Worm (Caenorhabditis elegans) whole organism, L1 larva: Measurements from ENCODE around the gene T22B7.7.

Source experiments
- C34B4.2 ChIP-seq: sonication (generic microtip); optimal IDR thresholded peaks from 2 replicates; lab custom pipeline; 2017; ENCODE audit warnings: mild to moderate bottlenecking, missing genetic modification characterization, missing compliant biosample characterization
- F16B12.6 ChIP-seq: fragments of 150-350 bp; optimal IDR thresholded peaks from 2 replicates; lab custom pipeline; 2014; ENCODE audit warnings: missing biosample characterization, missing genetic modification characterization
- Y116A8C.19 ChIP-seq: sonication (generic microtip); optimal IDR thresholded peaks from 2 replicates; lab custom pipeline; 2016; ENCODE audit warnings: missing compliant biosample characterization, missing genetic modification characterization, borderline replicate concordance
- alr-1 ChIP-seq: fragments of 200-800 bp; sonication (Bioruptor generic); optimal IDR thresholded peaks from 2 replicates; lab custom pipeline; 2018; ENCODE audit warnings: borderline replicate concordance, mild to moderate bottlenecking, missing genetic modification characterization, missing compliant biosample characterization
- aly-2 ChIP-seq: fragments of 150-350 bp; optimal IDR thresholded peaks from 2 replicates; lab custom pipeline; 2014; ENCODE audit warnings: missing biosample characterization, missing genetic modification characterization
- blmp-1 ChIP-seq: fragments of 150-350 bp; optimal IDR thresholded peaks from 2 replicates; lab custom pipeline; 2014; ENCODE audit warnings: missing biosample characterization, missing genetic modification characterization
- ceh-63 ChIP-seq: fragments of 200-800 bp; sonication (Bioruptor generic); optimal IDR thresholded peaks from 2 replicates; lab custom pipeline; 2018; ENCODE audit warnings: mild to moderate bottlenecking, missing genetic modification characterization, missing compliant biosample characterization
- ceh-8 ChIP-seq: fragments of 200-800 bp; sonication (Bioruptor generic); optimal IDR thresholded peaks from 2 replicates; lab custom pipeline; 2018; ENCODE audit warnings: mild to moderate bottlenecking, missing genetic modification characterization, moderate library complexity, missing compliant biosample characterization
- ceh-82 ChIP-seq, 3 experiments: fragments of 150-350 bp in 1 of 3; sonication (generic microtip) in 2 of 3; optimal IDR thresholded peaks; 2 replicates each; lab custom pipeline; 2014 to 2017; ENCODE audit warnings: missing biosample characterization in 3 of 3, missing genetic modification characterization in 3 of 3
- ceh-88 ChIP-seq: fragments of 200-800 bp; sonication (Bioruptor generic); IDR thresholded peaks from 2 replicates; pipeline ENCODE4 v1.3.6; 2022; ENCODE audit warnings: missing genetic modification characterization, missing compliant biosample characterization
- ceh-90 ChIP-seq: sonication (generic microtip); optimal IDR thresholded peaks from 2 replicates; lab custom pipeline; 2016; ENCODE audit warnings: missing genetic modification characterization, missing compliant biosample characterization
- dpl-1 ChIP-seq, 3 experiments: fragments of 150-350 bp in 2 of 3; sonication (generic microtip) in 1 of 3; optimal IDR thresholded peaks; 2 replicates each; lab custom pipeline; 2014 to 2017; ENCODE audit warnings: missing biosample characterization in 3 of 3, missing genetic modification characterization in 3 of 3, missing genetic modification reagents in 3 of 3
- dsc-1 ChIP-seq: sonication (generic microtip); optimal IDR thresholded peaks from 2 replicates; lab custom pipeline; 2016; ENCODE audit warnings: mild to moderate bottlenecking, missing genetic modification characterization, missing compliant biosample characterization
- efl-1 ChIP-seq, 4 experiments: fragments of 150-350 bp; optimal IDR thresholded peaks in 3 of 4; peaks in 1 of 4; 1 replicate in 1 of 4; 2 replicates in 3 of 4; lab custom pipeline; 2014; ENCODE audit warnings: missing biosample characterization in 2 of 4, missing genetic modification characterization in 2 of 4, missing genetic modification reagents in 2 of 4
- efl-3 ChIP-seq: fragments of 200-800 bp; sonication (Bioruptor generic); optimal IDR thresholded peaks from 2 replicates; lab custom pipeline; 2018; ENCODE audit warnings: mild to moderate bottlenecking, missing genetic modification characterization, missing compliant biosample characterization
- fkh-10 ChIP-seq: sonication (generic microtip); optimal IDR thresholded peaks from 2 replicates; lab custom pipeline; 2017; ENCODE audit warnings: missing biosample characterization, missing genetic modification reagents, missing genetic modification characterization
- fkh-4 ChIP-seq: sonication (generic microtip); optimal IDR thresholded peaks from 2 replicates; lab custom pipeline; 2016; ENCODE audit warnings: missing compliant biosample characterization, missing genetic modification characterization, borderline replicate concordance
- fos-1 ChIP-seq: fragments of 150-350 bp; optimal IDR thresholded peaks from 2 replicates; lab custom pipeline; 2014; ENCODE audit warnings: missing biosample characterization, missing genetic modification characterization
- hlh-4 ChIP-seq: sonication (generic microtip); optimal IDR thresholded peaks from 2 replicates; lab custom pipeline; 2016; ENCODE audit warnings: mild to moderate bottlenecking, missing genetic modification characterization, missing compliant biosample characterization
- hpl-2 ChIP-seq: fragments of 150-350 bp; optimal IDR thresholded peaks from 2 replicates; lab custom pipeline; 2014; ENCODE audit warnings: missing biosample characterization, missing genetic modification reagents, missing genetic modification characterization
- irx-1 ChIP-seq: sonication (generic microtip); optimal IDR thresholded peaks from 2 replicates; lab custom pipeline; 2016; ENCODE audit warnings: missing genetic modification characterization, missing compliant biosample characterization
- jun-1 ChIP-seq: fragments of 150-350 bp; optimal IDR thresholded peaks from 2 replicates; lab custom pipeline; 2014; ENCODE audit warnings: missing biosample characterization, missing genetic modification reagents, missing genetic modification characterization
- lin-13 ChIP-seq: fragments of 150-350 bp; optimal IDR thresholded peaks from 2 replicates; lab custom pipeline; 2014; ENCODE audit warnings: missing biosample characterization, missing genetic modification reagents, missing genetic modification characterization
- lin-14 ChIP-seq: fragments of 200-800 bp; sonication (Bioruptor generic); optimal IDR thresholded peaks from 2 replicates; lab custom pipeline; 2018; ENCODE audit warnings: mild to moderate bottlenecking, missing genetic modification characterization, moderate library complexity, missing compliant biosample characterization
- lin-15B ChIP-seq: fragments of 150-350 bp; sonication (generic microtip); optimal IDR thresholded peaks from 3 replicates; lab custom pipeline; 2014; ENCODE audit warnings: missing biosample characterization, missing genetic modification characterization
- lir-3 ChIP-seq: sonication (generic microtip); optimal IDR thresholded peaks from 2 replicates; lab custom pipeline; 2016; ENCODE audit warnings: mild to moderate bottlenecking, missing genetic modification characterization, moderate library complexity, missing compliant biosample characterization; ENCODE audit not compliant: poor library complexity
- lsy-2 ChIP-seq, 2 experiments: fragments of 150-350 bp; optimal IDR thresholded peaks; 2 replicates each; lab custom pipeline; 2014; ENCODE audit warnings: missing biosample characterization in 2 of 2, missing genetic modification characterization in 2 of 2
- mab-9 ChIP-seq: fragments of 200-800 bp; sonication (Bioruptor generic); IDR thresholded peaks from 2 replicates; pipeline ENCODE4 v1.3.6; 2022; ENCODE audit warnings: missing genetic modification reagents, missing genetic modification characterization, missing compliant biosample characterization
- nhr-20 ChIP-seq: sonication (generic microtip); optimal IDR thresholded peaks from 2 replicates; lab custom pipeline; 2016; ENCODE audit warnings: mild to moderate bottlenecking, missing genetic modification characterization, missing compliant biosample characterization
- nhr-237 ChIP-seq: fragments of 150-350 bp; optimal IDR thresholded peaks from 2 replicates; lab custom pipeline; 2014; ENCODE audit warnings: missing biosample characterization, missing genetic modification characterization
- nhr-28 ChIP-seq: fragments of 150-350 bp; optimal IDR thresholded peaks from 2 replicates; lab custom pipeline; 2014; ENCODE audit warnings: missing biosample characterization, missing genetic modification characterization
- nhr-47 ChIP-seq: sonication (generic microtip); optimal IDR thresholded peaks from 2 replicates; lab custom pipeline; 2016; ENCODE audit warnings: mild to moderate bottlenecking, missing genetic modification characterization, moderate library complexity, missing compliant biosample characterization
- nhr-71 ChIP-seq: sonication (generic microtip); optimal IDR thresholded peaks from 2 replicates; lab custom pipeline; 2016; ENCODE audit warnings: mild to moderate bottlenecking, missing genetic modification characterization, moderate library complexity, missing compliant biosample characterization
- nhr-76 ChIP-seq: sonication (generic microtip); optimal IDR thresholded peaks from 2 replicates; lab custom pipeline; 2017; ENCODE audit warnings: missing biosample characterization, missing genetic modification characterization
- nhr-84 ChIP-seq: sonication (generic microtip); optimal IDR thresholded peaks from 2 replicates; lab custom pipeline; 2017; ENCODE audit warnings: missing biosample characterization, missing genetic modification characterization
- nhr-85 ChIP-seq: sonication (generic microtip); peaks from one replicate; lab custom pipeline; 2016; ENCODE audit warnings: missing genetic modification characterization, inconsistent platforms, missing compliant biosample characterization
- pag-3 ChIP-seq: sonication (generic microtip); optimal IDR thresholded peaks from 2 replicates; lab custom pipeline; 2017; ENCODE audit warnings: missing genetic modification characterization, mild to moderate bottlenecking, missing compliant biosample characterization, antibody characterized with exemption, borderline replicate concordance; ENCODE audit not compliant: insufficient read depth
- pax-3 ChIP-seq: fragments of 200-800 bp; sonication (Bioruptor generic); optimal IDR thresholded peaks from 2 replicates; lab custom pipeline; 2018; ENCODE audit warnings: mild to moderate bottlenecking, missing genetic modification characterization, moderate library complexity, missing compliant biosample characterization
- rnt-1 ChIP-seq: sonication (generic microtip); optimal IDR thresholded peaks from 2 replicates; lab custom pipeline; 2016; ENCODE audit warnings: mild to moderate bottlenecking, missing genetic modification characterization, moderate library complexity, missing compliant biosample characterization
- skn-1 ChIP-seq: fragments of 150-350 bp; optimal IDR thresholded peaks from 2 replicates; lab custom pipeline; 2014; ENCODE audit warnings: missing biosample characterization, missing genetic modification characterization
- snpc-4 ChIP-seq: fragments of 150-350 bp; optimal IDR thresholded peaks from 2 replicates; lab custom pipeline; 2014; ENCODE audit warnings: missing biosample characterization, missing genetic modification characterization
- snu-23 ChIP-seq: sonication (generic microtip); optimal IDR thresholded peaks from 2 replicates; lab custom pipeline; 2016; ENCODE audit warnings: missing genetic modification characterization, missing compliant biosample characterization
- sptf-1 ChIP-seq: fragments of 150-350 bp; optimal IDR thresholded peaks from 2 replicates; lab custom pipeline; 2014; ENCODE audit warnings: missing biosample characterization, missing genetic modification characterization
- sup-37 ChIP-seq: fragments of 200-800 bp; sonication (Bioruptor generic); optimal IDR thresholded peaks from 2 replicates; lab custom pipeline; 2018; ENCODE audit warnings: mild to moderate bottlenecking, missing genetic modification characterization, missing compliant biosample characterization
- tbx-2 ChIP-seq: sonication (generic microtip); optimal IDR thresholded peaks from 2 replicates; lab custom pipeline; 2016; ENCODE audit warnings: missing genetic modification characterization, missing compliant biosample characterization
- unc-30 ChIP-seq: sonication (generic microtip); optimal IDR thresholded peaks from 2 replicates; lab custom pipeline; 2017; ENCODE audit warnings: missing biosample characterization, missing genetic modification characterization
- unc-62 ChIP-seq: fragments of 150-350 bp; optimal IDR thresholded peaks from 2 replicates; lab custom pipeline; 2014; ENCODE audit warnings: missing biosample characterization, missing genetic modification reagents, missing genetic modification characterization
- vab-15 ChIP-seq: sonication (generic microtip); optimal IDR thresholded peaks from 2 replicates; lab custom pipeline; 2017; ENCODE audit warnings: missing genotype, mild to moderate bottlenecking, missing genetic modification characterization, missing compliant biosample characterization
- xbp-1 ChIP-seq: sonication (generic microtip); optimal IDR thresholded peaks from 2 replicates; lab custom pipeline; 2016; ENCODE audit warnings: missing genetic modification characterization, missing compliant biosample characterization
- zag-1 ChIP-seq: fragments of 150-350 bp; optimal IDR thresholded peaks from 2 replicates; lab custom pipeline; 2014; ENCODE audit warnings: missing biosample characterization, missing genetic modification characterization
- zip-4 ChIP-seq: fragments of 200-800 bp; sonication (Bioruptor generic); optimal IDR thresholded peaks from 2 replicates; lab custom pipeline; 2018; ENCODE audit warnings: mild to moderate bottlenecking, missing genetic modification characterization, moderate library complexity, missing compliant biosample characterization
- ztf-11 ChIP-seq, 2 experiments: sonication (generic microtip); optimal IDR thresholded peaks; 2 replicates each; lab custom pipeline; 2016 to 2017; ENCODE audit warnings: missing genetic modification characterization in 2 of 2, missing biosample characterization in 1 of 2, missing compliant biosample characterization in 1 of 2

Gene T22B7.7

ce11 chrX:5628432-5628977 lies 25.4 kb downstream of the T22B7.7 start (continued):
- no peak for TF ChIP-seq ceh-63 (GFP tag; lab: Kevin White, UChicago)
- no peak for TF ChIP-seq C34B4.2 (tag; lab: Kevin White, UChicago)
- TF ChIP-seq lin-13 (GFP tag; lab: Kevin White, UChicago), result no peak
- no peak for TF ChIP-seq fkh-10 (GFP tag; lab: Kevin White, UChicago)
- no peak for TF ChIP-seq F16B12.6 (tag; lab: Kevin White, UChicago)
- no peak for TF ChIP-seq xbp-1 (tag; lab: Kevin White, UChicago)
- TF ChIP-seq skn-1 (tag; lab: Kevin White, UChicago), result no peak
- TF ChIP-seq nhr-237, result no peak
- TF ChIP-seq tbx-2 (tag; lab: Kevin White, UChicago), result peak; percentile 20
- TF ChIP-seq ceh-90 (tag; lab: Kevin White, UChicago), result no peak
- TF ChIP-seq ceh-8, result no peak
- no peak for TF ChIP-seq zip-4 (GFP tag; lab: Kevin White, UChicago)
- no peak for TF ChIP-seq pag-3
- TF ChIP-seq efl-3 (GFP tag; lab: Kevin White, UChicago), result no peak
- TF ChIP-seq sptf-1 (tag; lab: Kevin White, UChicago), result no peak
- no peak for TF ChIP-seq rnt-1 (tag; lab: Kevin White, UChicago)
- no peak for TF ChIP-seq nhr-76
- no peak for TF ChIP-seq alr-1
- no peak for TF ChIP-seq pax-3 (tag; lab: Kevin White, UChicago)
- TF ChIP-seq dsc-1 (tag; lab: Kevin White, UChicago), result no peak
- no peak for TF ChIP-seq dpl-1 (GFP tag; optimal IDR thresholded peaks at IDR 0.05; lab: Kevin White, UChicago)
- no peak for TF ChIP-seq nhr-28 (tag; lab: Kevin White, UChicago)
- no peak for TF ChIP-seq irx-1
- TF ChIP-seq blmp-1 (tag; lab: Kevin White, UChicago), result peak; percentile 73
- no peak for TF ChIP-seq lir-3 (tag; lab: Kevin White, UChicago)
- no peak for TF ChIP-seq nhr-47 (tag; lab: Kevin White, UChicago)
- no peak for TF ChIP-seq fkh-4 (tag; lab: Kevin White, UChicago)
- no peak for TF ChIP-seq nhr-84 (tag; lab: Kevin White, UChicago)
- no peak for TF ChIP-seq ceh-88 (GFP tag; lab: Robert Waterston, UW)
- TF ChIP-seq lsy-2 (tag; optimal IDR thresholded peaks at IDR 0.05; lab: Kevin White, UChicago), result no peak
- TF ChIP-seq Y116A8C.19 (tag; lab: Kevin White, UChicago), result no peak
- TF ChIP-seq jun-1 (tag; lab: Kevin White, UChicago), result no peak
- no peak for TF ChIP-seq aly-2 (tag; lab: Kevin White, UChicago)
- TF ChIP-seq lin-14 (GFP tag; lab: Kevin White, UChicago), result peak; percentile 39
- no peak for TF ChIP-seq snpc-4 (tag; lab: Kevin White, UChicago)
- TF ChIP-seq unc-62 (GFP tag; lab: Kevin White, UChicago), result no peak
- no peak for TF ChIP-seq hlh-4 (tag; lab: Kevin White, UChicago)
- peak; percentile 82 for TF ChIP-seq nhr-85 (tag; lab: Kevin White, UChicago)
- peak; percentile 25 for TF ChIP-seq snu-23 (GFP tag; lab: Kevin White, UChicago)
- TF ChIP-seq lin-15B (tag; lab: Kevin White, UChicago), result no peak
- no peak for TF ChIP-seq ceh-82 (tag; optimal IDR thresholded peaks at IDR 0.05; lab: Kevin White, UChicago)
- TF ChIP-seq unc-30 (tag; lab: Kevin White, UChicago), result no peak
- TF ChIP-seq zag-1 (tag; lab: Kevin White, UChicago), result no peak
- TF ChIP-seq mab-9, result no peak
- no peak for TF ChIP-seq hpl-2 (GFP tag; lab: Kevin White, UChicago)
- TF ChIP-seq vab-15 (tag; lab: Kevin White, UChicago), result no peak
- no peak for TF ChIP-seq fos-1 (tag; lab: Kevin White, UChicago)
- peak; percentile 76 for TF ChIP-seq nhr-20 (tag; lab: Kevin White, UChicago)
- TF ChIP-seq sup-37 (GFP tag; lab: Kevin White, UChicago), result no peak
- peak; percentile 60 for TF ChIP-seq nhr-71
- no peak for TF ChIP-seq ztf-11 (tag; optimal IDR thresholded peaks at IDR 0.05; lab: Kevin White, UChicago)
- TF ChIP-seq efl-1 (optimal IDR thresholded peaks at IDR 0.05; lab: Kevin White, UChicago), result no peak
- TF ChIP-seq efl-1 (GFP tag; optimal IDR thresholded peaks at IDR 0.05 in 1 of 2; lab: Kevin White, UChicago), result peak in 1 of 2 experiments; percentile 76
